Worm (Caenorhabditis elegans): ENCODE data around the gene twk-10.

- TF ChIP-seq alr-1 (tag; optimal IDR thresholded peaks at IDR 0.05; ENCODE audit: borderline replicate concordance) (no peak), elt-2 (tag; optimal IDR thresholded peaks at IDR 0.05) (no peak), snpc-4 (tag; optimal IDR thresholded peaks at IDR 0.05) (no peak)
Observed at ce11 chrV:6503158-6503557, 49.0 kb upstream of the twk-10 start.

Measured in whole organism, L1 larva.